Worm (Caenorhabditis elegans) whole organism, mixed stage, embryonic: Measurements from ENCODE around the gene F14D7.3.

ENCODE experiments used
- ceh-43 ChIP-seq: fragments of 200-800 bp; sonication (Bioruptor generic); optimal IDR thresholded peaks from 2 replicates; lab custom pipeline; 2018; ENCODE audit warnings: mild to moderate bottlenecking, missing genetic modification characterization, moderate library complexity, missing compliant biosample characterization
- cnd-1 ChIP-seq: fragments of 200-800 bp; sonication (Bioruptor generic); optimal IDR thresholded peaks from 2 replicates; lab custom pipeline; 2018; ENCODE audit warnings: mild to moderate bottlenecking, missing genetic modification characterization, missing compliant biosample characterization
- elt-3 ChIP-seq: fragments of 150-350 bp; optimal IDR thresholded peaks from 2 replicates; lab custom pipeline; 2014; ENCODE audit warnings: missing biosample characterization, missing genetic modification characterization
- hlh-1 ChIP-seq: fragments of 150-350 bp; optimal IDR thresholded peaks from 2 replicates; lab custom pipeline; 2014; ENCODE audit warnings: missing biosample characterization, missing genetic modification reagents, missing genetic modification characterization
- nhr-237 ChIP-seq: fragments of 150-350 bp; optimal IDR thresholded peaks from 2 replicates; lab custom pipeline; 2014; ENCODE audit warnings: missing biosample characterization, missing genetic modification characterization
- snpc-4 ChIP-seq: fragments of 150-350 bp; optimal IDR thresholded peaks from 2 replicates; lab custom pipeline; 2014; ENCODE audit warnings: missing biosample characterization, missing genetic modification characterization
- unc-39 ChIP-seq: fragments of 150-350 bp; optimal IDR thresholded peaks from 2 replicates; lab custom pipeline; 2014; ENCODE audit warnings: missing biosample characterization, missing genetic modification characterization

DNA sequence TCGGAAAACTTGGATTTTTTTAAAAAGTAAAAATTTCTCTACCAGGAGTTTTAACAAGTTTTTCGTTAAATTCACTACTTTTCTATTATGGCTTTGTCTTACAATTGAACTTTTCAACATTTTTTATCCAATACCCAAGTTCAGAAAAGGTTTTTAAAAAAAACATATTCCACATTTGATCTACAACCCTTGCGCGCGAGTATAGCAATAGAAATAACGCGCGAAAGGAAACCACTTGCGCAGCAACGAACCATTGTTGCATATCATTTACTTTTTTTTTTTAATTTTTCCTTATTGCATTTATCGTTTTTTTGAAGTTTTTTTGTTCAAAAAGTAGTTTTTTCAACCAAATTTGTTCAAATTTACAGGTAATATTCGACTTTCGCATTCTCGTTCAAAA is 10.8 kb upstream of the F14D7.3 start, which contains the start of gene F40G12.11:
- TF ChIP-seq nhr-237 (tag; lab: Kevin White, UChicago) (no peak), unc-39 (tag; lab: Kevin White, UChicago) (no peak), elt-3 (tag; lab: Kevin White, UChicago) (no peak), ceh-43 (no peak), cnd-1 (tag; lab: Kevin White, UChicago) (no peak), snpc-4 (tag; lab: Kevin White, UChicago) (no peak), hlh-1 (tag; lab: Kevin White, UChicago) (no peak)
